Fruit fly (Drosophila melanogaster) S2 (cell line): ENCODE results near the gene Nrg.

Experiments
- CG8478 ChIP-seq: fragments of >200 bp; optimal IDR thresholded peaks from 2 replicates; lab custom pipeline; 2018
- CTCF ChIP-seq, 2 experiments: fragments of >200 bp; optimal IDR thresholded peaks; 2 replicates each; lab custom pipeline; 2018

dm6 chrX:8517121-8518024, at the start of gene Nrg:
- peak; percentile 31 to 46 for TF ChIP-seq CTCF (optimal IDR thresholded peaks at IDR 0.05; lab: Kevin White, UChicago)
- TF ChIP-seq CG8478 = no peak
